Worm (Caenorhabditis elegans) whole organism, mixed stage, embryonic: ENCODE data around the gene vab-1.

ENCODE experiments used
- M03D4.4 ChIP-seq: sonication (generic microtip); optimal IDR thresholded peaks from 2 replicates; lab custom pipeline; 2017; ENCODE audit warnings: mild to moderate bottlenecking, missing genetic modification characterization, missing compliant biosample characterization
- bed-3 ChIP-seq: fragments of 200-800 bp; sonication (Bioruptor generic); optimal IDR thresholded peaks from 3 replicates; lab custom pipeline; 2018; ENCODE audit warnings: mild to moderate bottlenecking, missing genetic modification characterization, moderate library complexity, missing compliant biosample characterization
- ceh-39 ChIP-seq: fragments of 150-350 bp; optimal IDR thresholded peaks from 2 replicates; lab custom pipeline; 2014; ENCODE audit warnings: missing biosample characterization, missing genetic modification characterization
- ceh-43 ChIP-seq: fragments of 200-800 bp; sonication (Bioruptor generic); optimal IDR thresholded peaks from 2 replicates; lab custom pipeline; 2018; ENCODE audit warnings: mild to moderate bottlenecking, missing genetic modification characterization, moderate library complexity, missing compliant biosample characterization
- ceh-83 ChIP-seq: fragments of 200-800 bp; sonication (Bioruptor generic); optimal IDR thresholded peaks from 2 replicates; lab custom pipeline; 2018; ENCODE audit warnings: mild to moderate bottlenecking, missing genetic modification characterization, missing compliant biosample characterization
- ces-1 ChIP-seq: fragments of 150-350 bp; optimal IDR thresholded peaks from 2 replicates; lab custom pipeline; 2014; ENCODE audit warnings: missing biosample characterization, missing genetic modification reagents, missing genetic modification characterization
- cnd-1 ChIP-seq: fragments of 200-800 bp; sonication (Bioruptor generic); optimal IDR thresholded peaks from 2 replicates; lab custom pipeline; 2018; ENCODE audit warnings: mild to moderate bottlenecking, missing genetic modification characterization, missing compliant biosample characterization
- drap-1 ChIP-seq: fragments of 200-800 bp; sonication (Bioruptor generic); optimal IDR thresholded peaks from 3 replicates; lab custom pipeline; 2018; ENCODE audit warnings: mild to moderate bottlenecking, missing genetic modification characterization, missing compliant biosample characterization
- elt-3 ChIP-seq: fragments of 150-350 bp; optimal IDR thresholded peaks from 2 replicates; lab custom pipeline; 2014; ENCODE audit warnings: missing biosample characterization, missing genetic modification characterization
- flh-1 ChIP-seq: fragments of 200-800 bp; sonication (Bioruptor generic); optimal IDR thresholded peaks from 2 replicates; lab custom pipeline; 2018; ENCODE audit warnings: mild to moderate bottlenecking, missing genetic modification characterization, moderate library complexity, missing compliant biosample characterization
- ham-2 ChIP-seq: fragments of 200-800 bp; sonication (Bioruptor generic); optimal IDR thresholded peaks from 2 replicates; lab custom pipeline; 2018; ENCODE audit warnings: mild to moderate bottlenecking, missing genetic modification characterization, missing compliant biosample characterization
- hlh-1 ChIP-seq: fragments of 150-350 bp; optimal IDR thresholded peaks from 2 replicates; lab custom pipeline; 2014; ENCODE audit warnings: missing biosample characterization, missing genetic modification reagents, missing genetic modification characterization
- lin-13 ChIP-seq: fragments of 150-350 bp; optimal IDR thresholded peaks from 2 replicates; lab custom pipeline; 2014; ENCODE audit warnings: missing biosample characterization, missing genetic modification characterization
- lin-32 ChIP-seq: fragments of 200-800 bp; sonication (Bioruptor generic); optimal IDR thresholded peaks from 2 replicates; lab custom pipeline; 2018; ENCODE audit warnings: mild to moderate bottlenecking, missing genetic modification characterization, missing compliant biosample characterization
- lsy-2 ChIP-seq: fragments of 150-350 bp; optimal IDR thresholded peaks from 2 replicates; lab custom pipeline; 2014; ENCODE audit warnings: missing biosample characterization, missing genetic modification characterization
- mab-5 ChIP-seq: fragments of 150-350 bp; optimal IDR thresholded peaks from 2 replicates; lab custom pipeline; 2014; ENCODE audit warnings: missing biosample characterization, missing genetic modification characterization
- mep-1 ChIP-seq: fragments of 150-350 bp; optimal IDR thresholded peaks from 2 replicates; lab custom pipeline; 2017; ENCODE audit warnings: missing biosample characterization, missing genetic modification reagents, missing genetic modification characterization, inconsistent platforms
- mls-2 ChIP-seq: sonication (generic microtip); optimal IDR thresholded peaks from 2 replicates; lab custom pipeline; 2016; ENCODE audit warnings: mild to moderate bottlenecking, missing genetic modification characterization, moderate library complexity, missing compliant biosample characterization
- nhr-237 ChIP-seq: fragments of 150-350 bp; optimal IDR thresholded peaks from 2 replicates; lab custom pipeline; 2014; ENCODE audit warnings: missing biosample characterization, missing genetic modification characterization
- nhr-28 ChIP-seq: fragments of 150-350 bp; optimal IDR thresholded peaks from 2 replicates; lab custom pipeline; 2014; ENCODE audit warnings: missing biosample characterization, missing genetic modification characterization
- nhr-76 ChIP-seq: sonication (generic microtip); optimal IDR thresholded peaks from 2 replicates; lab custom pipeline; 2017; ENCODE audit warnings: missing biosample characterization, missing genetic modification characterization
- pha-4 ChIP-seq: fragments of 150-350 bp; optimal IDR thresholded peaks from 2 replicates; lab custom pipeline; 2018; ENCODE audit warnings: missing biosample characterization, missing genetic modification reagents, missing genetic modification characterization
- sem-2 ChIP-seq: fragments of 200-800 bp; sonication (Bioruptor generic); optimal IDR thresholded peaks from 2 replicates; lab custom pipeline; 2018; ENCODE audit warnings: mild to moderate bottlenecking, missing genetic modification characterization, missing compliant biosample characterization
- snpc-4 ChIP-seq: fragments of 150-350 bp; optimal IDR thresholded peaks from 2 replicates; lab custom pipeline; 2014; ENCODE audit warnings: missing biosample characterization, missing genetic modification characterization
- tbx-8 ChIP-seq: fragments of 200-800 bp; sonication (Bioruptor generic); optimal IDR thresholded peaks from 2 replicates; lab custom pipeline; 2018; ENCODE audit warnings: mild to moderate bottlenecking, missing genetic modification characterization, moderate library complexity, missing compliant biosample characterization
- unc-120 ChIP-seq: sonication (generic microtip); optimal IDR thresholded peaks from 2 replicates; lab custom pipeline; 2017; ENCODE audit warnings: missing genetic modification characterization, missing compliant biosample characterization; ENCODE audit not compliant: poor library complexity, severe bottlenecking
- unc-39 ChIP-seq: fragments of 150-350 bp; optimal IDR thresholded peaks from 2 replicates; lab custom pipeline; 2014; ENCODE audit warnings: missing biosample characterization, missing genetic modification characterization
- zip-8 ChIP-seq: fragments of 150-350 bp; optimal IDR thresholded peaks from 2 replicates; lab custom pipeline; 2014; ENCODE audit warnings: missing biosample characterization, missing genetic modification characterization
- ztf-11 ChIP-seq: fragments of 150-350 bp; optimal IDR thresholded peaks from 2 replicates; lab custom pipeline; 2014; ENCODE audit warnings: missing biosample characterization, missing genetic modification characterization

vab-1 gene

ce11 chrII:4604680-4605079, 32.9 kb downstream of the vab-1 start:
- TF ChIP-seq ceh-39 (tag; lab: Kevin White, UChicago) (no peak), hlh-1 (tag; lab: Kevin White, UChicago) (no peak), mep-1 (tag; lab: Kevin White, UChicago) (no peak), zip-8 (tag; lab: Kevin White, UChicago) (no peak), drap-1 (no peak), ceh-83 (no peak), tbx-8 (GFP tag; lab: Kevin White, UChicago) (no peak), mab-5 (no peak), unc-39 (tag; lab: Kevin White, UChicago) (no peak), lsy-2 (tag; lab: Kevin White, UChicago) (no peak), ham-2 (no peak), sem-2 (GFP tag; lab: Kevin White, UChicago) (no peak), ceh-43 (GFP tag; lab: Kevin White, UChicago) (no peak), flh-1 (GFP tag; lab: Kevin White, UChicago) (no peak)
- TF ChIP-seq, all 35 proteins: peak for 0

- no peak for TF ChIP-seq drap-1
- TF ChIP-seq ces-1 = peak; percentile 35
These were observed 35.0 kb downstream of the vab-1 start for ce11 chrII:4606687-4607297.

DNA sequence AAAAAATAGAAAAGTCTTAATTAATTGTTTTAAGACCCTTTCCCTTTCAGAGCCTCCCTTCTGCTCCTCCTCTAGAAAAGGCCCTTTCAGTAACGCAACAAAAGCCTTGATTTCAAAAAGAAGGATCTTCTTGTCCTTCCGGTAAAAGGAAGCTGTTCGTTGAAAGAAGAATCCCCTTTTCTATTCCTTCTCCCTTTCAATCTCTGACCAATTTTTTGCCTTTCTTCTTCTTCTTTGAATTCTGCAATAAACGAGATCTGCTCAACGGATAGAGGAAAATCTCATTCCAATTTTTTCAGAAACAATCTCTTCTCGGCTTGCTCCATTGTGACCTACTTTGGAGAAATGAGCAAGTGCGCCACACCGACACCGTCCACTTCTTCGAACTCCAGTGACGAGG, 36.3 kb downstream of the vab-1 start, which contains the start of gene F35D11.3:
TSS of gene F35D11.3 (plus strand) at position 300 of the 400 bp plus-strand sequence.
- no peak for TF ChIP-seq elt-3 (tag; lab: Kevin White, UChicago)
- TF ChIP-seq drap-1 = no peak
- TF ChIP-seq unc-120 (tag; lab: Kevin White, UChicago) = no peak
- no peak for TF ChIP-seq pha-4 (tag; lab: Kevin White, UChicago)

- TF ChIP-seq ztf-11 (tag; lab: Kevin White, UChicago) (no peak), mls-2 (tag; lab: Kevin White, UChicago) (no peak), cnd-1 (no peak), mep-1 (tag; lab: Kevin White, UChicago) (no peak), nhr-76 (tag; lab: Kevin White, UChicago) (no peak)
These were observed 40.9 kb downstream of the vab-1 start, which contains the start of gene pqn-35 for ce11 chrII:4612694-4613093. Gene pqn-35 (plus strand): TSS chrII:4612994.

DNA sequence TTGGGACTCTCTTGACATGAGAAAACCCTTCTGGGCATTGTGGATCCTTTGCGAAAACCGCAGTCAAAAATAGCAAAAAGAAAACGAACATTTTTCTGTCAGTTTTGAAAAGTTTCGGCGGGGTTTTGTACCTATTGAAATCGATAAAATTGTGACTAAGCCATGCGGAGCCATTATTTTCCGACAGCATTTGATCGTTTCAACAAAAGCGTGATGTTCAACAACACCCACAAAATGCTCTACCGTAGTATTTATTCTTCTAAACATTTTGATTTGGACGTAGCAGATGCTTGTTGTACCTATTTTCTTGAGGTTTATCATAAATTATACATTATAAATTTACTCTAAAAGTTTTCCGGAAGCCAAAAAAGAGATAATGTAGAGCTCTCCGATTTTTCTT, 44.6 kb downstream of the vab-1 start, which contains the start of gene clec-136:
TSS of gene clec-136 (minus strand) at position 101 of the 400 bp plus-strand sequence.
- TF ChIP-seq nhr-237 (tag; lab: Kevin White, UChicago) = no peak
- no peak for TF ChIP-seq ceh-43 (GFP tag; lab: Kevin White, UChicago)
- TF ChIP-seq mab-5 = no peak
- no peak for TF ChIP-seq nhr-76 (tag; lab: Kevin White, UChicago)
- TF ChIP-seq bed-3 = no peak
- TF ChIP-seq unc-39 (tag; lab: Kevin White, UChicago) = no peak
- no peak for TF ChIP-seq mep-1 (tag; lab: Kevin White, UChicago)
- TF ChIP-seq snpc-4 = no peak
- TF ChIP-seq sem-2 (GFP tag; lab: Kevin White, UChicago) = no peak
- no peak for TF ChIP-seq ces-1
- TF ChIP-seq ceh-83 = no peak
- no peak for TF ChIP-seq nhr-28 (tag; lab: Kevin White, UChicago)

DNA sequence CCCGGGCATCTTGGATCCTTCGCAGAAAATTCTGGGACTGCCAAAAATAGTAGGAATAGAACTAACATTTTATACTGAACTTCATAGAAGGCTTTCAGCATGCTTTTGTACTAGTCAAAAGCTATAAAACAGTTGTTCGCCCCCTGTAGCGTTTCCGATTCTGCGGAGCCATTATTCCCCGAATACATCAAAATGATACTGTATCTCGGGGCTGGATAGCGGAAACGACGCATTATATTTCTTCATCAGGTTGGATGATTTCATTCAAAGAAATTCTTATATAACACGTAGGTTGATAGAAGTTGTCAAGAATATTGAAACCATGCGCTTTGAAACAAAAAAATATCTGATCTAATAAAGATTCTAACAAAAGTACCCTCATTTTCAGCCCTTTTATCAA, 46.2 kb downstream of the vab-1 start, which contains the start of gene clec-137:
TSS of gene clec-137 (minus strand) at position 101 of the 400 bp plus-strand sequence.
- TF ChIP-seq flh-1 (GFP tag; lab: Kevin White, UChicago) (no peak), ceh-39 (tag; lab: Kevin White, UChicago) (no peak), lin-32 (GFP tag; lab: Kevin White, UChicago) (no peak), mls-2 (tag; lab: Kevin White, UChicago) (no peak), drap-1 (no peak), unc-39 (tag; lab: Kevin White, UChicago) (no peak), bed-3 (no peak), mep-1 (tag; lab: Kevin White, UChicago) (no peak), nhr-76 (tag; lab: Kevin White, UChicago) (no peak), tbx-8 (GFP tag; lab: Kevin White, UChicago) (no peak), M03D4.4 (tag; lab: Kevin White, UChicago) (no peak), snpc-4 (no peak), nhr-237 (tag; lab: Kevin White, UChicago) (no peak), lin-13 (no peak), cnd-1 (no peak), lsy-2 (tag; lab: Kevin White, UChicago) (no peak), ham-2 (no peak)
